Fruit fly (Drosophila melanogaster): ENCODE data around the gene jub.

Gene jub

DNA sequence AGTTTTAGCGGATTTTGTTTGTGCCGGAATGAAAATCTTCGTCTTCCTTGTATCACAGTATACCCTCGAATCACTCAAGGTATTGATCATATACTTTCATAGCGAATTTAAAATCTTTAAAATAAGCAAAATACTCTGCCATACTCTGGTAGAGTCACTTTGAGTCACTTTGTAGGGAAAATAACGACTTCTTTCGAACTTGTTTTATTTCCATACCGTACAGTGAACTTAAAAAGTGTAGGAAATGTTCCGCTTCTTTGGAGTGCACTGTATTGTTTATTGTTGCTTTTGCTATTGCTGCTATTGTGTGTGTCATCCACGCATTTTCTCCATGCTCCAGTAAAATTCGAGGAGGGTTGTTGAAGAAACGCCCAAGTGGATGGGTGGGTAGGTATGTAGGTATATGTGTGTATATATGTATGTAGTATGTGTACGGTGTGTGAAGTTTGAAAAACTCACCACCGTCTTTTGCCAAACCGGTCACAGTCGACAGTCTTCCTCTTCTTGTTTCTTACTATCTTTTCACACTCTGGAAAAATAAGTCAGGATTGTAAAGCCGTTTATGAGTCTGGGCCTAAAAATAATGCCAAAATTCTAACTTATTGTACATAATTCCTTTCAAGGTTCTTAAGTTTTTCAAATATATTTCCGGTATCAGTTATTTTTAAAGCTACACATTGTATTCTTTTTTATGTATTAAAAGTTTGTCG, 41.0 kb downstream of the jub start (continued):
- TF ChIP-seq Atf6 (GFP tag; IDR thresholded peaks at IDR 0.05) (no peak), D (optimal IDR thresholded peaks at IDR 0.05) (no peak), D (GFP tag; optimal IDR thresholded peaks at IDR 0.05) (peak; percentile 45), CG3281 (GFP tag; optimal IDR thresholded peaks at IDR 0.05) (peak; percentile 21), ewg (GFP tag; optimal IDR thresholded peaks at IDR 0.05) (peak; percentile 10), Dp (GFP tag; optimal IDR thresholded peaks at IDR 0.05) (no peak), BtbVII (GFP tag; optimal IDR thresholded peaks at IDR 0.05) (peak; percentile 24), CG9876 (GFP tag; optimal IDR thresholded peaks at IDR 0.05) (no peak), Dip2 (GFP tag; IDR thresholded peaks at IDR 0.05) (no peak), Sox100B (GFP tag; optimal IDR thresholded peaks at IDR 0.05) (no peak), Dip3 (GFP tag; optimal IDR thresholded peaks at IDR 0.05) (no peak), Scr (GFP tag; IDR thresholded peaks at IDR 0.05; ENCODE audit: partially characterized antibody) (no peak), Dref (GFP tag; IDR thresholded peaks at IDR 0.05) (no peak), repo (GFP tag; optimal IDR thresholded peaks at IDR 0.05) (no peak), Vsx1 (GFP tag; optimal IDR thresholded peaks at IDR 0.05) (no peak), CG9437 (GFP tag; optimal IDR thresholded peaks at IDR 0.05) (no peak), CG5245 (GFP tag; optimal IDR thresholded peaks at IDR 0.05) (no peak), CG8359 (GFP tag; optimal IDR thresholded peaks at IDR 0.05; ENCODE audit: borderline replicate concordance) (no peak), CG9932 (GFP tag; IDR thresholded peaks at IDR 0.05) (peak; percentile 36; the same call in 1 of the 2 replicates), CG6175 (GFP tag; IDR thresholded peaks at IDR 0.05) (no peak), Chrac-16 (GFP tag; optimal IDR thresholded peaks at IDR 0.05) (no peak), nau (GFP tag; optimal IDR thresholded peaks at IDR 0.05) (no peak), CG9727 (GFP tag; optimal IDR thresholded peaks at IDR 0.05) (no peak), CG10565 (GFP tag; optimal IDR thresholded peaks at IDR 0.05) (no peak), dysf (GFP tag; IDR thresholded peaks at IDR 0.05) (0 out of 3 replicates have a peak, but pooled peaks have one; percentile 35), Nf-YB (GFP tag; optimal IDR thresholded peaks at IDR 0.05) (no peak), CG17361 (GFP tag; IDR thresholded peaks at IDR 0.05) (peak; percentile 47; the same call in 1 of the 3 replicates), mam (GFP tag; optimal IDR thresholded peaks at IDR 0.05) (no peak), btn (GFP tag; optimal IDR thresholded peaks at IDR 0.05) (no peak), MESR4 (GFP tag; optimal IDR thresholded peaks at IDR 0.05) (no peak), CG7987 (GFP tag; optimal IDR thresholded peaks at IDR 0.05) (no peak), Bteb2 (GFP tag; optimal IDR thresholded peaks at IDR 0.05) (no peak), CG17385 (GFP tag; optimal IDR thresholded peaks at IDR 0.05) (peak; percentile 60), so (GFP tag; IDR thresholded peaks at IDR 0.05) (no peak), CG18476 (GFP tag; optimal IDR thresholded peaks at IDR 0.05) (no peak), Stat92E (GFP tag; optimal IDR thresholded peaks at IDR 0.05) (no peak), Spps (tag; optimal IDR thresholded peaks at IDR 0.05) (no peak), Awh (GFP tag; IDR thresholded peaks at IDR 0.05) (no peak), psq (GFP tag; optimal IDR thresholded peaks at IDR 0.05) (no peak), CG4854 (GFP tag; optimal IDR thresholded peaks at IDR 0.05) (no peak), CG13424 (tag; optimal IDR thresholded peaks at IDR 0.05) (peak; percentile 38), CG11560 (tag; IDR thresholded peaks at IDR 0.05) (no peak), cas (GFP tag; IDR thresholded peaks at IDR 0.05) (no peak), chinmo (GFP tag; IDR thresholded peaks at IDR 0.05; ENCODE audit: partially characterized antibody) (no peak), pzg (GFP tag; optimal IDR thresholded peaks at IDR 0.05) (no peak), jing (GFP tag; optimal IDR thresholded peaks at IDR 0.05) (no peak), Nf-YC (tag; optimal IDR thresholded peaks at IDR 0.05) (peak; percentile 28), az2 (GFP tag; optimal IDR thresholded peaks at IDR 0.05) (peak; percentile 15), Side (GFP tag; optimal IDR thresholded peaks at IDR 0.05) (peak; percentile 42), CG3065 (GFP tag; optimal IDR thresholded peaks at IDR 0.05) (no peak)

All from whole organism, embryonic.